Fruit fly (Drosophila melanogaster): ENCODE data around the gene CG1943.

dm6 chr3R:7054286-7054685, 20.4 kb upstream of the CG1943 start, which contains the start of gene CG1979:
- no peak for TF ChIP-seq tai (GFP tag; optimal IDR thresholded peaks at IDR 0.05)
- TF ChIP-seq lola (GFP tag; optimal IDR thresholded peaks at IDR 0.05): no peak
- no peak for TF ChIP-seq pan (optimal IDR thresholded peaks at IDR 0.05)
- no peak for TF ChIP-seq Rel (GFP tag; optimal IDR thresholded peaks at IDR 0.05)
- TF ChIP-seq Rel (tag; optimal IDR thresholded peaks at IDR 0.05): no peak
- no peak for TF ChIP-seq Myc (optimal IDR thresholded peaks at IDR 0.05)
- no peak for TF ChIP-seq Hnf4 (GFP tag; optimal IDR thresholded peaks at IDR 0.05)

Measured in whole organism, wandering third instar larva.